Worm (Caenorhabditis elegans) whole organism, early embryonic: ENCODE results near the gene D1054.18.

Experiments used
- F13C5.2 ChIP-seq: sonication (generic microtip); optimal IDR thresholded peaks from 2 replicates; lab custom pipeline; 2017; ENCODE audit warnings: mild to moderate bottlenecking, missing genetic modification characterization, inconsistent platforms, missing compliant biosample characterization
- aly-1 ChIP-seq: sonication (generic microtip); optimal IDR thresholded peaks from 2 replicates; lab custom pipeline; 2016; ENCODE audit warnings: missing genetic modification characterization, missing compliant biosample characterization
- ama-1 ChIP-seq: fragments of 150-350 bp; optimal IDR thresholded peaks from 2 replicates; lab custom pipeline; 2014
- ceh-36 ChIP-seq: sonication (generic microtip); optimal IDR thresholded peaks from 2 replicates; lab custom pipeline; 2016; ENCODE audit warnings: missing genetic modification characterization, inconsistent platforms, missing compliant biosample characterization
- hmbx-1 ChIP-seq: sonication (generic microtip); optimal IDR thresholded peaks from 2 replicates; lab custom pipeline; 2016; ENCODE audit warnings: mild to moderate bottlenecking, missing genetic modification characterization, missing compliant biosample characterization
- hmg-4 ChIP-seq: fragments of 200-800 bp; sonication (Bioruptor generic); optimal IDR thresholded peaks from 2 replicates; lab custom pipeline; 2018; ENCODE audit warnings: mild to moderate bottlenecking, missing genetic modification characterization, missing compliant biosample characterization
- hnd-1 ChIP-seq: sonication (generic microtip); optimal IDR thresholded peaks from 2 replicates; lab custom pipeline; 2016; ENCODE audit warnings: missing genetic modification characterization, missing compliant biosample characterization
- pes-1 ChIP-seq: fragments of 200-800 bp; sonication (Bioruptor generic); IDR thresholded peaks from 2 replicates; pipeline ENCODE4 v1.3.6; 2022; ENCODE audit warnings: missing genetic modification reagents, missing genetic modification characterization, missing compliant biosample characterization
- scrt-1 ChIP-seq: fragments of 200-800 bp; sonication (Bioruptor generic); IDR thresholded peaks from 2 replicates; pipeline ENCODE4 v1.3.6; 2022; ENCODE audit warnings: missing genetic modification characterization, missing compliant biosample characterization
- sea-1 ChIP-seq: fragments of 200-800 bp; sonication (Bioruptor generic); conservative IDR thresholded peaks from 2 replicates; pipeline ENCODE4 v1.3.6; 2022; ENCODE audit warnings: missing genetic modification characterization, missing compliant biosample characterization
- tbx-11 ChIP-seq: fragments of 200-800 bp; sonication (Bioruptor generic); IDR thresholded peaks from 2 replicates; pipeline ENCODE4 v1.3.6; 2022; ENCODE audit warnings: missing genetic modification characterization, missing compliant biosample characterization
- tbx-37 ChIP-seq: fragments of 200-800 bp; sonication (Bioruptor generic); conservative IDR thresholded peaks from 2 replicates; pipeline ENCODE4 v1.3.6; 2022; ENCODE audit warnings: missing genetic modification reagents, missing genetic modification characterization, missing compliant biosample characterization
- tra-4 ChIP-seq: sonication (generic microtip); optimal IDR thresholded peaks from 2 replicates; lab custom pipeline; 2017; ENCODE audit warnings: missing genetic modification characterization, missing compliant biosample characterization

- no peak for TF ChIP-seq sea-1 (GFP tag; lab: Robert Waterston, UW)
- TF ChIP-seq hmg-4 (GFP tag; lab: Kevin White, UChicago): no peak
- no peak for TF ChIP-seq ama-1 (lab: Kevin White, UChicago)
- TF ChIP-seq tbx-37 (GFP tag; lab: Robert Waterston, UW): no peak
- TF ChIP-seq F13C5.2 (tag; lab: Kevin White, UChicago): no peak
- no peak for TF ChIP-seq pes-1
- no peak for TF ChIP-seq aly-1 (tag; lab: Kevin White, UChicago)
- TF ChIP-seq scrt-1 (GFP tag; lab: Robert Waterston, UW): no peak
- no peak for TF ChIP-seq hmbx-1 (tag; lab: Kevin White, UChicago)
- TF ChIP-seq tra-4 (tag; lab: Kevin White, UChicago): no peak
- TF ChIP-seq hnd-1: no peak
- TF ChIP-seq tbx-11: no peak
- no peak for TF ChIP-seq ceh-36 (tag; lab: Kevin White, UChicago)
Observed at ce11 chrV:10768892-10769291, 32.1 kb downstream of the D1054.18 start.
